Worm (Caenorhabditis elegans) whole organism, L4/young adult: Measurements from ENCODE around the gene oac-23.

Experiments used
- W03F9.2 ChIP-seq: fragments of 150-350 bp; optimal IDR thresholded peaks from 2 replicates; lab custom pipeline; 2014; ENCODE audit warnings: missing biosample characterization, missing genetic modification characterization
- dao-5 ChIP-seq: sonication (generic microtip); optimal IDR thresholded peaks from 2 replicates; lab custom pipeline; 2016; ENCODE audit warnings: missing genotype, missing genetic modification characterization, moderate library complexity, missing compliant biosample characterization
- him-1 ChIP-seq: sonication (generic microtip); optimal IDR thresholded peaks from 2 replicates; lab custom pipeline; 2016; ENCODE audit warnings: missing genotype, missing genetic modification reagents, missing genetic modification characterization, missing compliant biosample characterization

DNA sequence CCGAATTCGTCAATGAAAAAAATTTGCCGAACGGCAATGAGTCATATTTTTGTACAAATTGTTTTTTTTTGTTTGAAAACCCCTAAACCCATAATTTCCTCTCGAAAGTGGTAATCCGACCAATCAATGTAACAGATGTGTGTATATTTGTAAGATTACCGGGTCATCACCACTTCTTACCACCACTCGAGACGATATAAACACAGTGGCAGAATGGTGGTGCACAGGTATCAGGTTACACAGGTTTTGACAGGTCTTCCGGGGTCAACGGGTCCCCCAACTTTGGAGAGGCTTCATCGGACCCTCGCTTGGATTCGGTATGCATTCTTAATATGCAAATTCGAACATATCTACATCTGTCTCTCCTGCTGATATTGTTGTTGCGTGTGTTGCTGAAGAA lies 42.6 kb upstream of the oac-23 start:
- TF ChIP-seq W03F9.2 (tag; lab: Kevin White, UChicago) = no peak
- TF ChIP-seq dao-5 (tag; lab: Kevin White, UChicago) = no peak
- no peak for TF ChIP-seq him-1
